Worm (Caenorhabditis elegans): ENCODE data around the gene his-17.

DNA sequence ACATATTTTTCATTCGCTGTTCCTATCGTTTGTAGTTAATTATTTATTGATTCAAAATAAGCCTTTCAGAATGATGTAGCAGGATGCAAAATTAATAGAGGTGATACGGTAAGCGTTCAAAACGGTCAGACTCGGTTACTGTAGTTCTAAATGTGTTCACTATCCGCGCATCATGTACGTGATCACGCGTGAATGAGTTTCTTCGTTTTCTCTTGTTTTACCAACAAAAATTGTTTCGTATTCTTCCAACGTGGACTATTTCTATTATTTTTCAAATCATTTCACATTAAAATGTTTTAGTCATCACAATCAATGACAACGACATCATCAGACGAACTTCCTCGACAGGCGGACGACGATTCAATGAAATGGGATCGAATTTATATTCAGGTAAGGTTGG is 49.7 kb upstream of the his-17 start, which contains the start of gene gck-1:
- no peak for TF ChIP-seq flt-1 (GFP tag; IDR thresholded peaks at IDR 0.05)
- TF ChIP-seq ztf-29 (GFP tag; IDR thresholded peaks at IDR 0.05): no peak
- TF ChIP-seq klf-2 (GFP tag; conservative IDR thresholded peaks at IDR 0.05): no peak
- no peak for TF ChIP-seq cog-1 (tag; optimal IDR thresholded peaks at IDR 0.05)
- TF ChIP-seq ref-1 (GFP tag; conservative IDR thresholded peaks at IDR 0.05): no peak
- TF ChIP-seq ztf-23 (GFP tag; IDR thresholded peaks at IDR 0.05): no peak
- TF ChIP-seq T22C8.4 (GFP tag; IDR thresholded peaks at IDR 0.05): no peak

All from whole organism, midembryonic.